Worm (Caenorhabditis elegans) whole organism, L2 larva: ENCODE results near the gene gba-1.

Experiments
- F13H6.1 ChIP-seq: sonication (generic microtip); optimal IDR thresholded peaks from 2 replicates; lab custom pipeline; 2016; ENCODE audit warnings: missing genetic modification characterization, missing compliant biosample characterization
- R02D3.7 ChIP-seq: fragments of 150-350 bp; optimal IDR thresholded peaks from 2 replicates; lab custom pipeline; 2014; ENCODE audit warnings: missing biosample characterization, missing genetic modification characterization
- Y55F3AM.14 ChIP-seq: fragments of 200-800 bp; sonication (Bioruptor generic); optimal IDR thresholded peaks from 2 replicates; lab custom pipeline; 2018; ENCODE audit warnings: mild to moderate bottlenecking, missing genetic modification characterization, missing compliant biosample characterization
- ZK546.5 ChIP-seq: sonication (generic microtip); optimal IDR thresholded peaks from 2 replicates; lab custom pipeline; 2017; ENCODE audit warnings: missing biosample characterization, missing genetic modification characterization
- alr-1 ChIP-seq: fragments of 150-350 bp; optimal IDR thresholded peaks from 2 replicates; lab custom pipeline; 2014; ENCODE audit warnings: missing biosample characterization, missing genetic modification characterization
- aly-2 ChIP-seq: fragments of 150-350 bp; optimal IDR thresholded peaks from 2 replicates; lab custom pipeline; 2014; ENCODE audit warnings: missing biosample characterization, missing genetic modification characterization
- blmp-1 ChIP-seq: sonication (generic microtip); optimal IDR thresholded peaks from 2 replicates; lab custom pipeline; 2017; ENCODE audit warnings: missing genetic modification characterization, mild to moderate bottlenecking, missing compliant biosample characterization, antibody characterized with exemption, moderate library complexity; ENCODE audit not compliant: insufficient read depth
- ceh-16 ChIP-seq: fragments of 150-350 bp; optimal IDR thresholded peaks from 2 replicates; lab custom pipeline; 2014; ENCODE audit warnings: missing biosample characterization, missing genetic modification characterization
- crh-2 ChIP-seq: sonication (generic microtip); optimal IDR thresholded peaks from 2 replicates; lab custom pipeline; 2017; ENCODE audit warnings: missing biosample characterization, missing genetic modification characterization
- dmd-4 ChIP-seq: sonication (generic microtip); optimal IDR thresholded peaks from 2 replicates; lab custom pipeline; 2017; ENCODE audit warnings: missing biosample characterization, missing genetic modification characterization
- gmeb-1 ChIP-seq: fragments of 150-350 bp; optimal IDR thresholded peaks from 2 replicates; lab custom pipeline; 2014; ENCODE audit warnings: missing biosample characterization, missing genetic modification characterization
- lin-13 ChIP-seq: fragments of 150-350 bp; optimal IDR thresholded peaks from 2 replicates; lab custom pipeline; 2014; ENCODE audit warnings: missing biosample characterization, missing genetic modification reagents, missing genetic modification characterization
- lsy-2 ChIP-seq, 2 experiments: fragments of 150-350 bp in 1 of 2; sonication (generic microtip) in 1 of 2; optimal IDR thresholded peaks; 2 replicates each; lab custom pipeline; 2014 to 2017; ENCODE audit warnings: missing biosample characterization in 2 of 2, missing genetic modification characterization in 2 of 2
- mab-5 ChIP-seq: fragments of 150-350 bp; optimal IDR thresholded peaks from 2 replicates; lab custom pipeline; 2014; ENCODE audit warnings: missing biosample characterization, missing genetic modification characterization
- mbf-1 ChIP-seq: sonication (generic microtip); optimal IDR thresholded peaks from 2 replicates; lab custom pipeline; 2017; ENCODE audit warnings: missing biosample characterization, missing genetic modification characterization
- mdl-1 ChIP-seq, 2 experiments: fragments of 150-350 bp in 1 of 2; sonication (generic microtip) in 1 of 2; optimal IDR thresholded peaks; 2 replicates each; lab custom pipeline; 2017; ENCODE audit warnings: missing biosample characterization in 2 of 2, missing genetic modification characterization in 2 of 2
- nhr-10 ChIP-seq: sonication (generic microtip); optimal IDR thresholded peaks from 2 replicates; lab custom pipeline; 2017; ENCODE audit warnings: missing biosample characterization, missing genetic modification characterization
- nhr-11 ChIP-seq: fragments of 150-350 bp; optimal IDR thresholded peaks from 2 replicates; lab custom pipeline; 2014; ENCODE audit warnings: missing biosample characterization, missing genetic modification characterization
- nhr-12 ChIP-seq: fragments of 150-350 bp; optimal IDR thresholded peaks from 2 replicates; lab custom pipeline; 2014; ENCODE audit warnings: missing biosample characterization, missing genetic modification characterization
- nhr-129 ChIP-seq: fragments of 150-350 bp; optimal IDR thresholded peaks from 2 replicates; lab custom pipeline; 2014; ENCODE audit warnings: missing biosample characterization, missing genetic modification characterization
- nhr-21 ChIP-seq: fragments of 150-350 bp; optimal IDR thresholded peaks from 2 replicates; lab custom pipeline; 2014; ENCODE audit warnings: missing biosample characterization, missing genetic modification characterization
- nhr-23 ChIP-seq: fragments of 150-350 bp; optimal IDR thresholded peaks from 2 replicates; lab custom pipeline; 2014; ENCODE audit warnings: missing biosample characterization, missing genetic modification reagents, missing genetic modification characterization
- nhr-237 ChIP-seq: fragments of 150-350 bp; optimal IDR thresholded peaks from 2 replicates; lab custom pipeline; 2014; ENCODE audit warnings: missing biosample characterization, missing genetic modification characterization
- nhr-25 ChIP-seq: fragments of 150-350 bp; sonication (generic microtip); optimal IDR thresholded peaks from 3 replicates; lab custom pipeline; 2014; ENCODE audit warnings: missing biosample characterization, missing genetic modification characterization
- nhr-6 ChIP-seq: fragments of 150-350 bp; optimal IDR thresholded peaks from 2 replicates; lab custom pipeline; 2014; ENCODE audit warnings: missing biosample characterization, missing genetic modification characterization
- peb-1 ChIP-seq: fragments of 150-350 bp; optimal IDR thresholded peaks from 2 replicates; lab custom pipeline; 2014; ENCODE audit warnings: missing biosample characterization, missing genetic modification characterization
- sem-4 ChIP-seq: fragments of 150-350 bp; optimal IDR thresholded peaks from 2 replicates; lab custom pipeline; 2014; ENCODE audit warnings: missing biosample characterization, missing genetic modification reagents, missing genetic modification characterization
- skn-1 ChIP-seq: sonication (generic microtip); optimal IDR thresholded peaks from 2 replicates; lab custom pipeline; 2017; ENCODE audit warnings: missing biosample characterization, missing genetic modification characterization
- sma-3 ChIP-seq: sonication (generic microtip); optimal IDR thresholded peaks from 2 replicates; lab custom pipeline; 2016; ENCODE audit warnings: missing genetic modification reagents, missing genetic modification characterization, missing compliant biosample characterization
- sma-9 ChIP-seq, 2 experiments: fragments of 150-350 bp in 1 of 2; sonication (generic microtip) in 1 of 2; optimal IDR thresholded peaks; 2 replicates each; lab custom pipeline; 2014 to 2016; ENCODE audit warnings: missing genetic modification characterization in 2 of 2, mild to moderate bottlenecking in 1 of 2, missing biosample characterization in 1 of 2, missing compliant biosample characterization in 1 of 2, missing genetic modification reagents in 1 of 2, moderate library complexity in 1 of 2
- unc-39 ChIP-seq: fragments of 150-350 bp; optimal IDR thresholded peaks from 2 replicates; lab custom pipeline; 2014; ENCODE audit warnings: missing biosample characterization, missing genetic modification characterization
- unc-62 ChIP-seq: fragments of 150-350 bp; optimal IDR thresholded peaks from 2 replicates; lab custom pipeline; 2014; ENCODE audit warnings: missing biosample characterization, missing genetic modification reagents, missing genetic modification characterization
- zag-1 ChIP-seq: fragments of 150-350 bp; optimal IDR thresholded peaks from 2 replicates; lab custom pipeline; 2014; ENCODE audit warnings: missing biosample characterization, missing genetic modification characterization
- ztf-1 ChIP-seq: fragments of 200-800 bp; sonication (Bioruptor generic); conservative IDR thresholded peaks from 2 replicates; pipeline ENCODE4 v1.3.6; 2022; ENCODE audit warnings: missing genetic modification characterization, missing compliant biosample characterization
- ztf-4 ChIP-seq: fragments of 150-350 bp; optimal IDR thresholded peaks from 2 replicates; lab custom pipeline; 2014; ENCODE audit warnings: missing biosample characterization, missing genetic modification characterization

The gba-1 gene

ce11 chrII:2221196-2221896 lies 44.8 kb downstream of the gba-1 start:
- no peak for TF ChIP-seq zag-1 (tag; lab: Kevin White, UChicago)
- no peak for TF ChIP-seq nhr-12
- no peak for TF ChIP-seq alr-1
- no peak for TF ChIP-seq skn-1
- no peak for TF ChIP-seq ZK546.5
- TF ChIP-seq nhr-6 (tag; lab: Kevin White, UChicago): no peak
- TF ChIP-seq mdl-1 (tag; optimal IDR thresholded peaks at IDR 0.05; lab: Kevin White, UChicago): no peak
- no peak for TF ChIP-seq ztf-1 (GFP tag; lab: Robert Waterston, UW)
- TF ChIP-seq dmd-4 (tag; lab: Kevin White, UChicago): no peak
- TF ChIP-seq peb-1 (tag; lab: Kevin White, UChicago): no peak
- no peak for TF ChIP-seq nhr-11 (tag; lab: Kevin White, UChicago)
- no peak for TF ChIP-seq nhr-23 (tag; lab: Kevin White, UChicago)
- TF ChIP-seq F13H6.1 (tag; lab: Kevin White, UChicago): no peak
- TF ChIP-seq unc-39 (tag; lab: Kevin White, UChicago): no peak
- no peak for TF ChIP-seq ztf-4 (tag; lab: Kevin White, UChicago)
- TF ChIP-seq nhr-21 (tag; lab: Kevin White, UChicago): no peak
- TF ChIP-seq unc-62: no peak
- TF ChIP-seq mab-5: no peak
- no peak for TF ChIP-seq nhr-237 (tag; lab: Kevin White, UChicago)
- TF ChIP-seq ceh-16 (tag; lab: Kevin White, UChicago): no peak

- TF ChIP-seq mbf-1 (tag; lab: Kevin White, UChicago) (no peak), blmp-1 (tag; lab: Kevin White, UChicago) (no peak), aly-2 (tag; lab: Kevin White, UChicago) (no peak), nhr-21 (tag; lab: Kevin White, UChicago) (no peak), lin-13 (no peak), unc-62 (no peak), peb-1 (tag; lab: Kevin White, UChicago) (no peak), nhr-129 (no peak), mdl-1 (tag; optimal IDR thresholded peaks at IDR 0.05; lab: Kevin White, UChicago) (no peak), sma-9 (GFP tag; optimal IDR thresholded peaks at IDR 0.05; lab: Kevin White, UChicago) (no peak), sma-9 (tag; optimal IDR thresholded peaks at IDR 0.05; lab: Kevin White, UChicago) (no peak), nhr-12 (no peak), crh-2 (no peak), ztf-4 (tag; lab: Kevin White, UChicago) (no peak), sma-3 (GFP tag; lab: Kevin White, UChicago) (no peak), unc-39 (tag; lab: Kevin White, UChicago) (no peak), skn-1 (no peak)
Observed at ce11 chrII:2223467-2223866, 46.9 kb downstream of the gba-1 start, which contains the start of gene cbs-2. cbs-2 (minus strand) TSS chrII:2223567.

DNA sequence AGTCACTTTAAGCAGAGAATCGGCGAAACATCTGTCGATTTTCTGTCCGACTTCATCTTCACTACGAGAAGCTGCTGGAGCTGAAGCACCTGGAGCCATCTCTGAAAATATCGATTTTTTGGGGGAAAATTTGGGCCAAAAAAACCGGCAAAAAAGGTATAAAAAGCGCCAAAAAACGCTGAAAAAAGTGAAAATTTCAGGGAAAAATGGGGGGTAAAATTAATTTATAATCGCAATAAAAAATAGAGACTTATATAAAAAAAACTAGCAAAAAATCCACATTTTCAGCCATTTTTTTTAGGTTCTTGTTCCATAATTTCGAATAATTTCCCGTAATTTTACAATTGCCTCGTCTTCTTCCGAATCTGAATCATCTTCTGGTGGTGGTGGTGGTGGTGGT lies 49.1 kb downstream of the gba-1 start, which contains the start of gene F54A3.5:
TSS of gene F54A3.5 (minus strand) at position 101 of the 400 bp plus-strand sequence.
- TF ChIP-seq skn-1 (no peak), mdl-1 (tag; optimal IDR thresholded peaks at IDR 0.05; lab: Kevin White, UChicago) (no peak), Y55F3AM.14 (GFP tag; lab: Kevin White, UChicago) (no peak), nhr-23 (tag; lab: Kevin White, UChicago) (no peak), nhr-25 (tag; lab: Kevin White, UChicago) (no peak), lsy-2 (tag; optimal IDR thresholded peaks at IDR 0.05; lab: Kevin White, UChicago) (no peak), blmp-1 (tag; lab: Kevin White, UChicago) (no peak), nhr-129 (no peak), dmd-4 (tag; lab: Kevin White, UChicago) (no peak), lin-13 (no peak), sem-4 (tag; lab: Kevin White, UChicago) (no peak), peb-1 (tag; lab: Kevin White, UChicago) (no peak), R02D3.7 (tag; lab: Kevin White, UChicago) (no peak)

DNA sequence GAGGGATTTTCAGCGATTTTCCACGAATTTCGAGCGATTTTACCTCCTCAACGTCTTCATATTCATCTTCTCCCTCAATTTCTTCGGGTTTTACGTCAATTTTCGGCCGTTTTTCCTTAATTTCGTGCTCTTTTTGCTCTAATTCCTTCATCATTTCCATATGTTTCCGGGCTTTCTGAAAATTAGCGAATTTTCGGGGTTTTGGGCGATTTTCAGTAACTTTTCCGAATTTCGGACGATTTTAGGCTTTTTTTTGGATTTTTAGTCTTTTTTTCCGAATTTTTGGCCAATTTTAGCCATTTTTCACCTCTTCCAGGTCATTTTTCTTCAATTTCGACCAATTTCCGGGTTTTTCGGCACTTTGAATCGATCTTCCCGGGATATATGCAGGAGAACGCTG lies 53.8 kb downstream of the gba-1 start:
- TF ChIP-seq nhr-10: no peak
- TF ChIP-seq gmeb-1 (tag; lab: Kevin White, UChicago): no peak
- no peak for TF ChIP-seq nhr-12
- no peak for TF ChIP-seq ztf-4 (tag; lab: Kevin White, UChicago)
- TF ChIP-seq mbf-1 (tag; lab: Kevin White, UChicago): no peak
